Fruit fly (Drosophila melanogaster): Measurements from ENCODE around the gene Rpp14a.

The Rpp14a gene

DNA sequence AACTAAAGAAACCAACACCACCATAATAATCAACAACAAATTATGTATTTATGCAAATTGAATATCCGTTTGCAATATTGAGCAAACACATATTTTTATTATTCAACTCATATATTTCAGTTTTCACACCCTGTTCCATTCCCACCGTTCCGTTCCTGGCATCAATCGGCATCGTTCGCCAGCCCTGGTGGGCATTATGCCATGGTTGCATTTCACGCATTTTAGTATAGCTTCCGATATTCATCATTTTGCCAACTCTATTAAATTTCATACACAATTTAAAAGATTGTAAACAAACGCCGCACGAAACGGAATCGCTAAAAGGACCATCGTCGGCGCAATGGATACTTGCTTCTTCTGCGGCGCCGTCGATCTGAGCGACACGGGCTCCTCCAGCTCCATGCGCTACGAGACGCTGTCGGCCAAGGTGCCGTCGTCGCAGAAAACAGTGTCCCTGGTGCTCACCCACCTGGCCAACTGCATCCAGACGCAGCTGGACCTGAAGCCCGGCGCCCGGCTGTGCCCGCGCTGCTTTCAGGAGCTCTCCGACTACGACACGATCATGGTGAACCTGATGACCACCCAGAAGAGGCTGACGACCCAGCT is 13.4 kb upstream of the Rpp14a start, which contains the start of gene Sry-delta (continued):
- TF ChIP-seq fkh (GFP tag; optimal IDR thresholded peaks at IDR 0.05) (peak; percentile 61), Sox102F (GFP tag; optimal IDR thresholded peaks at IDR 0.05) (no peak), CG6276 (GFP tag; optimal IDR thresholded peaks at IDR 0.05) (no peak), topi (GFP tag; optimal IDR thresholded peaks at IDR 0.05) (no peak), CG4318 (GFP tag; optimal IDR thresholded peaks at IDR 0.05) (no peak), CG34406 (GFP tag; optimal IDR thresholded peaks at IDR 0.05) (peak; percentile 48), Sox15 (GFP tag; optimal IDR thresholded peaks at IDR 0.05) (peak; percentile 39), CG10631 (GFP tag; optimal IDR thresholded peaks at IDR 0.05) (no peak), CG11294 (GFP tag; IDR thresholded peaks at IDR 0.05) (no peak), CG7368 (GFP tag; optimal IDR thresholded peaks at IDR 0.05) (no peak), acj6 (GFP tag; optimal IDR thresholded peaks at IDR 0.05) (no peak), ss (GFP tag; optimal IDR thresholded peaks at IDR 0.05) (no peak), CG8319 (GFP tag; optimal IDR thresholded peaks at IDR 0.05) (no peak), esn (GFP tag; optimal IDR thresholded peaks at IDR 0.05) (peak; percentile 79), Lpt (GFP tag; optimal IDR thresholded peaks at IDR 0.05) (no peak), lz (GFP tag; optimal IDR thresholded peaks at IDR 0.05) (peak; percentile 79), CG8119 (GFP tag; IDR thresholded peaks at IDR 0.05) (no peak), Ets21C (GFP tag; optimal IDR thresholded peaks at IDR 0.05) (no peak), CG6808 (GFP tag; optimal IDR thresholded peaks at IDR 0.05) (no peak), dsx (GFP tag; optimal IDR thresholded peaks at IDR 0.05; ENCODE audit: poor library complexity, severe bottlenecking) (peak; percentile 41), CG15336 (GFP tag; IDR thresholded peaks at IDR 0.05) (no peak), Smox (GFP tag; optimal IDR thresholded peaks at IDR 0.05) (no peak), fd85E (GFP tag; optimal IDR thresholded peaks at IDR 0.05) (no peak), cyc (GFP tag; optimal IDR thresholded peaks at IDR 0.05) (peak; percentile 78), CG1621 (tag; optimal IDR thresholded peaks at IDR 0.05) (no peak), salr (GFP tag; optimal IDR thresholded peaks at IDR 0.05) (peak in 1 of 2 experiments; percentile 46), Sox14 (GFP tag; optimal IDR thresholded peaks at IDR 0.05) (no peak), Hr38 (GFP tag; optimal IDR thresholded peaks at IDR 0.05) (no peak), dac (GFP tag; optimal IDR thresholded peaks at IDR 0.05) (no peak), eg (GFP tag; IDR thresholded peaks at IDR 0.05) (peak; percentile 41; the same call in 1 of the 3 replicates), CG31627 (GFP tag; optimal IDR thresholded peaks at IDR 0.05) (peak; percentile 84), CG3032 (tag; optimal IDR thresholded peaks at IDR 0.05) (peak; percentile 68), OdsH (GFP tag; optimal IDR thresholded peaks at IDR 0.05) (no peak), CG8632 (GFP tag; optimal IDR thresholded peaks at IDR 0.05) (no peak), Eip78C (GFP tag) (peak; percentile 21), CG6854 (GFP tag; optimal IDR thresholded peaks at IDR 0.05) (peak; percentile 57), Ets96B (tag; optimal IDR thresholded peaks at IDR 0.05) (no peak), CG6792 (GFP tag; optimal IDR thresholded peaks at IDR 0.05) (peak; percentile 44), CG6163 (GFP tag; IDR thresholded peaks at IDR 0.05) (peak; percentile 77), Gug (GFP tag; IDR thresholded peaks at IDR 0.05) (peak; percentile 46), vri (GFP tag; optimal IDR thresholded peaks at IDR 0.05) (no peak), CG32006 (GFP tag; optimal IDR thresholded peaks at IDR 0.05) (no peak)
